Fruit fly (Drosophila melanogaster) whole organism: ENCODE data around the gene CG9021.

Source experiments
- CG8478 ChIP-seq: fragments of >200 bp; optimal IDR thresholded peaks from 2 replicates; lab custom pipeline; 2018; ENCODE audit warnings: inconsistent platforms
- Dll ChIP-seq: fragments of >200 bp; optimal IDR thresholded peaks from 2 replicates; lab custom pipeline; 2017
- EcR ChIP-seq, 2 experiments: fragments of >200 bp; optimal IDR thresholded peaks; 2 replicates each; lab custom pipeline; 2017; ENCODE audit warnings: missing biosample characterization in 2 of 2, missing genetic modification characterization in 2 of 2, missing genetic modification reagents in 2 of 2
- pan ChIP-seq: fragments of >200 bp; optimal IDR thresholded peaks from 2 replicates; lab custom pipeline; 2017
- psq ChIP-seq: fragments of >200 bp; optimal IDR thresholded peaks from 2 replicates; lab custom pipeline; 2017
- usp ChIP-seq: fragments of >200 bp; optimal IDR thresholded peaks from 2 replicates; lab custom pipeline; 2017; ENCODE audit warnings: missing biosample characterization, missing genetic modification characterization, mixed read lengths

The CG9021 gene

DNA sequence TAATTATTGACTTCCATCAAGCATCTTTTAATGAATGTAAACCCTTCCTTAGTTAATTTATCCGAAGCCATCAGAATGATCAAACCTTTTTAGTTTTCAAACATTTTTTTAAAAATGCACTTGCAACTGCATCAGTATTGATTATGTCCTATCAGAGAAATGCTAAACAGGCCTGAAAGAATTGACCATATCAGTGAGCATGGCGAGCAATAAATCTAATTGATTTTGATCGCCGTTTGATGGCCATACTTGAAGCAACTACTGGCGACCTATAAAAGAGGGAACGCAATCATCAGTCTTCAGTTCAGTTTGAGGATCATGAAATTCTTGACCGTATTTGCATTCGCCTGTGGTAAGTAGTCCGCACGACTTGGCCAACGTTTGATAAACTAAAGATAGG, 18.8 kb downstream of the CG9021 start, which contains the start of gene CG9029:
Gene CG9029 (plus strand): TSS at position 301 of the 400 bp plus-strand sequence.
- TF ChIP-seq CG8478 (lab: Kevin White, UChicago) (no peak), pan (lab: Kevin White, UChicago) (no peak), usp (GFP tag; lab: Kevin White, UChicago) (no peak), EcR (GFP tag; optimal IDR thresholded peaks at IDR 0.05; lab: Kevin White, UChicago) (no peak), psq (lab: Kevin White, UChicago) (no peak), Dll (lab: Kevin White, UChicago) (no peak)

DNA sequence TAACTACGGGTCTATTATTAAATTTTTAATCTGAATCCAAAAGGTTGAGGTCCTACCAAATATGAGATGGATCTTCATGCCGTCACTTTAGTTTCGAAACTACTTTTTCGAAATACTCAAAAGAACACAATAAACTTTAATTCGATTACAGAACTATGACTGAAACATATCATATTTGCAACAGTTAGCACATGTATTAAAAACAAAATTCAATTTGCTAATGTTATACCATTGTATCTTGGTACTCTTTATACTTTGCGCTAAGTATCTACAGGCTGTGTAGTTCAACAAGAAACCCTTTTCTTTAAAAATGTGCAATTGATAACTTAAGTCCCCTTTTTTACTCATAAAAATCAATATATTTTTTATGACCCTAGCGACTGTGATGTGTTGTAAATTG, 19.8 kb downstream of the CG9021 start, which contains the start of the genes Sfp26Ac and CG43185:
Gene Sfp26Ac (minus strand): TSS at position 101 of the 400 bp plus-strand sequence.
Gene CG43185 (plus strand): TSS at position 215 of the 400 bp plus-strand sequence.
- no peak for TF ChIP-seq CG8478 (lab: Kevin White, UChicago)
- no peak for TF ChIP-seq usp (GFP tag; lab: Kevin White, UChicago)
- no peak for TF ChIP-seq pan (lab: Kevin White, UChicago)
- TF ChIP-seq Dll (lab: Kevin White, UChicago), result no peak
- no peak for TF ChIP-seq EcR (GFP tag; optimal IDR thresholded peaks at IDR 0.05; lab: Kevin White, UChicago)
- no peak for TF ChIP-seq psq (lab: Kevin White, UChicago)

DNA sequence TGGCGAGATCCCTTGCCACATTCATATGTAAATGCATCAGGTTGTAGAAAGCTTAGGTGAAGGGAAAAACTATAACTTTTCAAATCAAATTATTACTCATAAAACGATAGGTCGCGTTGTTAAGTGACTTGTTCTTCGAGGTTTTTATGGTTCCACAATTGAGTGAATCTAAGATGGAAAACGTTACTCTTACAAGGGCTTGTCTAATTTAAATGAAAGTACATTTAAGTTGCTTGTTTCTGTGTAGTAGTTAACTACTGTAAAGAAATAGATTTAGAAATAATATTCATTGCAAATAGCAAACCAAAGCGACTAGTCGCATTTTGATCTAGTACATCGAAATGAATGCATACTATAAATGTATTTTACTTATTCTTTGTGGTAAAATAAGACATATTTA, 21.0 kb downstream of the CG9021 start, which contains the start of gene CG44574:
Gene CG44574 (plus strand): TSS at position 301 of the 400 bp plus-strand sequence.
- TF ChIP-seq Dll (lab: Kevin White, UChicago) (no peak), CG8478 (lab: Kevin White, UChicago) (no peak), psq (lab: Kevin White, UChicago) (no peak), EcR (GFP tag; optimal IDR thresholded peaks at IDR 0.05; lab: Kevin White, UChicago) (no peak), pan (lab: Kevin White, UChicago) (no peak), usp (GFP tag; lab: Kevin White, UChicago) (no peak)

DNA sequence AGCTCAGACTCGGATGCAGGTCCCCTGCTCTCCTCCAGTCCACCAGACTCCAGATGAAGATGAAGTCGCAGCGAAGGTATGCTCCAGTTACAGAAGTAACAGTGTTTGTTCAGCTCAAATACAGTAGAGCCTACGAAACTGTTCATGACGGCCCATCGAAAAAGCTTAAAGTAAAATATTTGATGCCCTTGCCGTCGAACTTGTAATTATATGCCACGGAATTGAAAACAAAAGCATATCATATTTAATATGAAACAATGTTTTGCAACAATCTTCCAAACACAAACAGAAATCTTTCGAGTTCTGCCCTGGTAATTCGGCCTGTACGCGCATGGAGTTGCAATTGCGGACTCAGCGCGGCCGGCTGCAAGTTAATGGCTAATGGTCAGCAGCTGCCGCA, 23.3 kb downstream of the CG9021 start:
- TF ChIP-seq psq (lab: Kevin White, UChicago), result no peak

DNA sequence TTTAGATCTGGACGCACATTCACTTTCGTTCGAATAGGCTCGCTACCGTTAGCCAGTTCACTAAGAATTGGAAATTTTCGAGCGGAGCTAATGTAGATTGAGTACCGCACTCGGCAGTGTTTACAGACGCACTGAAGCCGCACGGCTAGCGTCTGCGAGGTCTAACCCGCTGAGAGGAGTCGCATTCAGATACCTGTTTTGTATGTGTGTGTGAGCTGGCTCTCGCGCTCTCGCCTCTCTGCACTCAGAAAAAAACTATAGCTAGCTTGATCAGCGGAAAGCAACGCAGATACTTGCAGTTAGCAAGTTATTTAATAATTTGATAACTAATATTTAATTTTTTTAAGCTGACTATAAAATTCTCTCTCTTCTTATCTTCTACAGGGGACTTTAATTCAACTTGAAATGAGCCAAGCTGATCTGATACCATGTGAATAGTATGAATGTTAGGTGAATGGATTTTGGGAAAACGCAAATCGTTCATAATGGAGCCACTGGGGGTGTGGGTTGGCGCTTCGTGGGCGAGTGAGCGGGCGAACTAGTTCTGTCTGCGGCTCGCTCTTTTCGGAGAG, 25.0 kb downstream of the CG9021 start, which contains the start of gene rau:
Gene rau (minus strand): TSS at position 136 of the 572 bp plus-strand sequence.
- TF ChIP-seq pan (lab: Kevin White, UChicago) (no peak), EcR (GFP tag; optimal IDR thresholded peaks at IDR 0.05; lab: Kevin White, UChicago) (no peak), Dll (lab: Kevin White, UChicago) (no peak)

DNA sequence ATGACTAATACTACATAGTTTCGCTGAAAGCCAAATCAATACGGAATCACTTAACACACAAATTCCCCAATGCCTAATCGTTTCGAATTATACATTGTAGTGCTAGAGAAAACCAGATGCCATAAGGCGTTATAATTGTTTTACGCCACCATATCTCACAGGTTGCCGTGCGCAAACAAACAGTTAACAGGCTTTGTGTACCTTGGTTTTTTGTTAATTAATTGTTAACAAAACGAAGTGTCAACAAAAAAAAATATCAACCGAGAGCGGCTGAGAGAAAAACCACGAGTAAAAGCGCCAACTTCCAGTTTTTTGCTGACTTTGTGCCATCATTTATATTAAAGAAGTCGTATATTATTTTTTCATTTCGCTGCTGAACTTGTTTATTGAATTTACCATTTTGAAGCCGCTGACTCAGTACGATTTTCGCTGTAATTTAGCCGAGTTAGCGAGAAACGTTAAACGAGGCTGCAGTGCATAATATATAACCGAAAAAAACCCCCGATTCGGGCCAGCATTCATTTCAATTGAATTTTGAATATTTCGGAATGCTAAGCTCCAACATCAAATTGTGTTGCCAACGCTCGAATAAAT, 27.9 kb downstream of the CG9021 start:
- TF ChIP-seq usp (GFP tag; lab: Kevin White, UChicago), result no peak
- no peak for TF ChIP-seq CG8478 (lab: Kevin White, UChicago)
- no peak for TF ChIP-seq Dll (lab: Kevin White, UChicago)
- TF ChIP-seq pan (lab: Kevin White, UChicago), result no peak
- no peak for TF ChIP-seq EcR (GFP tag; optimal IDR thresholded peaks at IDR 0.05; lab: Kevin White, UChicago)
- no peak for TF ChIP-seq psq (lab: Kevin White, UChicago)

DNA sequence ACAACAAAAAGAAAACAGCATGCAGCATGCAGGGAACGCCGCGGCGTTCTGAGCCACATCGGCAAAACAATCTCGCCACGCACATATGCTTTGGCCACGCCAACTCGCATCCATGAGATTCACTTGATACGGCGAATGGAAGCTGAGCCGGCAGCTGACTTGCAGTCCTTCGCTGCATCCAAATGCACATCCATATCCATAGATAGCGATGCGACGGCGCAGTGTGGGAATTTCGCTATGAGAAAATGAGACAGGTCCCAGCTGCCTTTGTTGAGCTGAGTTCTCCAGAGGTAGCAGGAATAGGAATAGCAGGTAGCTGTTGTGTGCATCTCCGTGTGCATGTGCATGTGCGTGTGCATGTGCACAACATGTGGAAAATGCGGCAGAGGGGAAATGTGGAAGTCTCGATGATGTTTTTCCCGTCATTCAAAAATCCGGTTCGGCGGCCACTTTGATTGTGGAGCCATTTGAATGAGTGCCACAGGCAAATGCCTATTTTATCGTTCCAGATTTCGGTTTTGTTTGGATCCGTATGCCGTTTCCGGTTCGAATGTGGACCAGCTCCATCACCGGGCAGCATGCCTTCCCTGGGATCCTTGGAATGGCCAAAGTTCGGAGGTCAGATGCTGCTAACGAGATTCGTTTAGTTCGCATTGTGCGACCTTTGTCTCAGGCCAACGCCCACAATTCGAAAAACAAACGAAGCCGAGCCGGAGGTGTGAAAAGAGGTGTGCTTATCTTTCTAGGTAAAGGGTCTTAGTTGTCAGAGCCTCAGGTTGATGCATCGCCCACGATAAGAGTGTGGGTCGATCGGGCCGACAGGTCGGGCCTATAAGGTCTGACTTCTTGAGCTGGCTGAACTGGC, 33.4 kb downstream of the CG9021 start:
- TF ChIP-seq CG8478 (lab: Kevin White, UChicago) (no peak), pan (lab: Kevin White, UChicago) (no peak), Dll (lab: Kevin White, UChicago) (no peak), usp (GFP tag; lab: Kevin White, UChicago) (no peak), EcR (GFP tag; optimal IDR thresholded peaks at IDR 0.05; lab: Kevin White, UChicago) (no peak), psq (lab: Kevin White, UChicago) (no peak)

DNA sequence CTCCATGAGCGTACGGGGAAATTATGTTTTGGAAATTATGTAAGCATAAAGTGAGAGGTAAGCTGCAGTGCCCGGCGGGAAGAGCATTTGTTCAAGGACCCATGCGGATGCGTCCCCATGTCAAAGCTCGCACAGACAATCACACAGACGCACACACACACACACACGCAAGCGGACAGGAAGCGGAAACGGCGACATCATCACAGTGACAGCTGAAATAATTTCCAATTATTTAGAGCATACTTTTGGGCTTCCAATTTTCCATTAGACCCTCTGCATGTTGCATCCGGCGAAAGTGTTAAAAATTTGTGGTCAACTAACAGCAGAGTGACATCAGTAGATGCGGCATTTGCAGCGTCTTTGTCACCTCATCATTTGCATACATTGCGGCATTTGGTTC, 37.7 kb downstream of the CG9021 start:
- TF ChIP-seq CG8478 (lab: Kevin White, UChicago) (no peak), psq (lab: Kevin White, UChicago) (no peak), usp (GFP tag; lab: Kevin White, UChicago) (no peak), EcR (GFP tag; optimal IDR thresholded peaks at IDR 0.05; lab: Kevin White, UChicago) (no peak), Dll (lab: Kevin White, UChicago) (no peak), pan (lab: Kevin White, UChicago) (no peak)

DNA sequence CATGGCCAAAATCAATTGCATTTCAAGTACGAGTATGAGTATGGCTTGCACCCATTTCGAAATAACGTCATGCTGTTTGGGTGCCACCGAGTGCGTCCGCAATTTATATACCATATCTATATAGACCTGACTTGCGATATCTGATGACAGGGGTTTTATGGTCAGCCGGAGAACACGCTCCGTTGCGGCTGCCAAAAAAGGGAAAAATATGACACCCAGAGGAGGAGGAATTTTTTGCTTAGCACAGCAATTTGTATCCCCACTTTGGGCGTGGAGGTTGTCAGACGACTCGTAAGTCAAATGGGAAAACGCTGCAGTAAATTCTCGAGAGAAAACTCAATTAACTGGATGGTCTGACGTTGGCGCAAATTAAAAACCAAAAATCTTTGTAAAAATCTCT, 47.7 kb downstream of the CG9021 start:
- TF ChIP-seq psq (lab: Kevin White, UChicago) (no peak), Dll (lab: Kevin White, UChicago) (no peak), CG8478 (lab: Kevin White, UChicago) (no peak), pan (lab: Kevin White, UChicago) (no peak), EcR (GFP tag; optimal IDR thresholded peaks at IDR 0.05; lab: Kevin White, UChicago) (no peak), usp (GFP tag; lab: Kevin White, UChicago) (no peak)
